Fruit fly (Drosophila melanogaster): Measurements from ENCODE around the gene kek5.

kek5 gene

dm6 chrX:19461630-19462029 lies 108.6 kb downstream of the kek5 start:
- TF ChIP-seq toe (GFP tag; optimal IDR thresholded peaks at IDR 0.05) (no peak), Crg-1 (GFP tag; optimal IDR thresholded peaks at IDR 0.05) (no peak), tj (GFP tag; optimal IDR thresholded peaks at IDR 0.05) (peak; percentile 95)

dm6 chrX:19474763-19475162 lies 121.8 kb downstream of the kek5 start, which contains the start of gene narya:
Gene narya (plus strand): TSS chrX:19475063.
- TF ChIP-seq CG14711 (tag; optimal IDR thresholded peaks at IDR 0.05): no peak
- no peak for TF ChIP-seq kay (GFP tag; ENCODE audit: borderline replicate concordance)
- no peak for TF ChIP-seq tj (GFP tag; optimal IDR thresholded peaks at IDR 0.05)
- TF ChIP-seq ovo (GFP tag; optimal IDR thresholded peaks at IDR 0.05): peak; percentile 44

dm6 chrX:19479134-19479533 lies 126.2 kb downstream of the kek5 start, which contains the start of gene CG32533:
Gene CG32533 (minus strand): TSS chrX:19479411.
- TF ChIP-seq bab1 (GFP tag; optimal IDR thresholded peaks at IDR 0.05): no peak
- TF ChIP-seq toe (GFP tag; optimal IDR thresholded peaks at IDR 0.05): no peak
- no peak for TF ChIP-seq CG7045 (GFP tag; optimal IDR thresholded peaks at IDR 0.05)
- TF ChIP-seq Mnt (GFP tag; optimal IDR thresholded peaks at IDR 0.05): no peak

dm6 chrX:19479869-19480326 lies 126.9 kb downstream of the kek5 start, which contains the start of the genes Naa15-16 and mRpS14:
Gene Naa15-16 (plus strand): TSS chrX:19479984.
Gene mRpS14 (minus strand): TSS chrX:19480238.
- TF ChIP-seq tj (GFP tag; optimal IDR thresholded peaks at IDR 0.05) (peak; percentile 71), Mnt (GFP tag; optimal IDR thresholded peaks at IDR 0.05) (peak; percentile 100), cic (GFP tag; optimal IDR thresholded peaks at IDR 0.05) (peak; percentile 56), CG33017 (tag; optimal IDR thresholded peaks at IDR 0.05) (no peak), Clk (GFP tag; optimal IDR thresholded peaks at IDR 0.05) (no peak), cnc (optimal IDR thresholded peaks at IDR 0.05) (peak; percentile 79 to 97), CG11617 (GFP tag; optimal IDR thresholded peaks at IDR 0.05) (peak; percentile 43)

dm6 chrX:19480544-19481127 lies 127.7 kb downstream of the kek5 start:
- TF ChIP-seq CG33017 (tag; optimal IDR thresholded peaks at IDR 0.05): no peak
- no peak for TF ChIP-seq CG5204 (GFP tag; optimal IDR thresholded peaks at IDR 0.05)
- TF ChIP-seq pad (GFP tag; optimal IDR thresholded peaks at IDR 0.05): no peak
- TF ChIP-seq CG7101 (tag; optimal IDR thresholded peaks at IDR 0.05): no peak
- TF ChIP-seq CG12768 (GFP tag; optimal IDR thresholded peaks at IDR 0.05): no peak

dm6 chrX:19485057-19485456 lies 132.1 kb downstream of the kek5 start:
- TF ChIP-seq CG11617 (GFP tag; optimal IDR thresholded peaks at IDR 0.05): no peak
- no peak for TF ChIP-seq Crg-1 (GFP tag; optimal IDR thresholded peaks at IDR 0.05)
- TF ChIP-seq Hr96 (GFP tag; optimal IDR thresholded peaks at IDR 0.05): no peak
- TF ChIP-seq bab1 (GFP tag; optimal IDR thresholded peaks at IDR 0.05): no peak
- no peak for TF ChIP-seq cic (GFP tag; optimal IDR thresholded peaks at IDR 0.05)
- no peak for TF ChIP-seq CG7045 (GFP tag; optimal IDR thresholded peaks at IDR 0.05)
- TF ChIP-seq toe (GFP tag; optimal IDR thresholded peaks at IDR 0.05): no peak
- no peak for TF ChIP-seq CG14711 (tag; optimal IDR thresholded peaks at IDR 0.05)
- no peak for TF ChIP-seq CG33017 (tag; optimal IDR thresholded peaks at IDR 0.05)
- TF ChIP-seq ovo (GFP tag; optimal IDR thresholded peaks at IDR 0.05): no peak

- TF ChIP-seq kay (GFP tag; ENCODE audit: borderline replicate concordance) (no peak), ovo (GFP tag; optimal IDR thresholded peaks at IDR 0.05) (peak; percentile 16), Mnt (GFP tag; optimal IDR thresholded peaks at IDR 0.05) (peak; percentile 66), tj (GFP tag; optimal IDR thresholded peaks at IDR 0.05) (peak; percentile 49), bab1 (GFP tag; optimal IDR thresholded peaks at IDR 0.05) (peak; percentile 15), CG11617 (GFP tag; optimal IDR thresholded peaks at IDR 0.05) (peak; percentile 15), Clk (GFP tag; optimal IDR thresholded peaks at IDR 0.05) (no peak)
Observed at dm6 chrX:19491984-19492584, 139.1 kb downstream of the kek5 start, which contains the start of the genes pcm and ND-18. Gene pcm (minus strand): TSS chrX:19492011. Gene ND-18 (plus strand): TSS chrX:19492421.

dm6 chrX:19494285-19494684 lies 141.3 kb downstream of the kek5 start, which contains the start of gene CG12204:
Gene CG12204 (minus strand): TSS chrX:19494401.
- TF ChIP-seq bab1 (GFP tag; optimal IDR thresholded peaks at IDR 0.05) (no peak), Mnt (GFP tag; optimal IDR thresholded peaks at IDR 0.05) (peak; percentile 59), Crg-1 (GFP tag; optimal IDR thresholded peaks at IDR 0.05) (peak; percentile 6), CG14711 (tag; optimal IDR thresholded peaks at IDR 0.05) (peak; percentile 16), CG7101 (tag; optimal IDR thresholded peaks at IDR 0.05) (peak; percentile 33), CG1620 (GFP tag; optimal IDR thresholded peaks at IDR 0.05) (peak; percentile 47), CG12768 (GFP tag; optimal IDR thresholded peaks at IDR 0.05) (peak; percentile 20), ovo (GFP tag; optimal IDR thresholded peaks at IDR 0.05) (no peak), kay (GFP tag; ENCODE audit: borderline replicate concordance) (no peak), pad (GFP tag; optimal IDR thresholded peaks at IDR 0.05) (peak; percentile 61), CG11617 (GFP tag; optimal IDR thresholded peaks at IDR 0.05) (peak; percentile 29), cnc (optimal IDR thresholded peaks at IDR 0.05) (no peak)

All from whole organism, adult.